Fruit fly (Drosophila melanogaster): ENCODE measurements around the gene Proc.

Gene Proc

dm6 chr2L:7916368-7916767 lies 45.1 kb upstream of the Proc start (continued):
- TF ChIP-seq repo (GFP tag; optimal IDR thresholded peaks at IDR 0.05) (peak; percentile 13), br (optimal IDR thresholded peaks at IDR 0.05) (no peak), CG9932 (GFP tag; IDR thresholded peaks at IDR 0.05) (peak; percentile 67), CG16779 (GFP tag; IDR thresholded peaks at IDR 0.05) (no peak), dysf (GFP tag; IDR thresholded peaks at IDR 0.05) (peak; percentile 85), stc (GFP tag; IDR thresholded peaks at IDR 0.05) (peak; percentile 64), Dbx (GFP tag; IDR thresholded peaks at IDR 0.05) (peak; percentile 76; the same call in 2 of the 3 replicates), CG9876 (GFP tag; optimal IDR thresholded peaks at IDR 0.05) (no peak), HLH54F (GFP tag; optimal IDR thresholded peaks at IDR 0.05) (peak; percentile 38), Lpt (GFP tag; optimal IDR thresholded peaks at IDR 0.05) (no peak), z (GFP tag; IDR thresholded peaks at IDR 0.05) (peak; percentile 57; the same call in 2 of the 3 replicates), en (GFP tag; optimal IDR thresholded peaks at IDR 0.05) (no peak), ro (GFP tag; IDR thresholded peaks at IDR 0.05) (0 out of 2 replicates have a peak, but pooled peaks have one; percentile 7), CG1832 (GFP tag; optimal IDR thresholded peaks at IDR 0.05) (peak; percentile 11), her (GFP tag; optimal IDR thresholded peaks at IDR 0.05) (peak; percentile 26), Asciz (GFP tag; optimal IDR thresholded peaks at IDR 0.05) (no peak), CG7963 (GFP tag; IDR thresholded peaks at IDR 0.05; ENCODE audit: partially characterized antibody) (no peak), ab (GFP tag; optimal IDR thresholded peaks at IDR 0.05) (no peak), tgo (GFP tag; IDR thresholded peaks at IDR 0.05) (peak; percentile 81), slou (GFP tag; optimal IDR thresholded peaks at IDR 0.05) (no peak), chinmo (GFP tag; IDR thresholded peaks at IDR 0.05; ENCODE audit: partially characterized antibody) (no peak), Sry-β (GFP tag; optimal IDR thresholded peaks at IDR 0.05) (no peak), cas (GFP tag; IDR thresholded peaks at IDR 0.05) (no peak), CG14050 (GFP tag; IDR thresholded peaks at IDR 0.05) (peak; percentile 78), Mes4 (GFP tag; optimal IDR thresholded peaks at IDR 0.05) (peak; percentile 5), fd96Cb (tag; optimal IDR thresholded peaks at IDR 0.05) (peak; percentile 63), CG12236 (GFP tag; optimal IDR thresholded peaks at IDR 0.05) (peak; percentile 1), jumu (GFP tag; optimal IDR thresholded peaks at IDR 0.05) (peak; percentile 54), jigr1 (GFP tag; IDR thresholded peaks at IDR 0.05) (no peak), Oaz (GFP tag; IDR thresholded peaks at IDR 0.05) (peak; percentile 65), prd (optimal IDR thresholded peaks at IDR 0.05) (no peak), prd (GFP tag; IDR thresholded peaks at IDR 0.05) (peak; percentile 75), gsb-n (tag; optimal IDR thresholded peaks at IDR 0.05) (no peak), klu (GFP tag; IDR thresholded peaks at IDR 0.05) (peak; percentile 41), trh (GFP tag; optimal IDR thresholded peaks at IDR 0.05) (no peak), CG2875 (GFP tag; optimal IDR thresholded peaks at IDR 0.05) (peak; percentile 39), CG3847 (GFP tag; IDR thresholded peaks at IDR 0.05) (peak; percentile 79), corto (GFP tag; optimal IDR thresholded peaks at IDR 0.05) (no peak), CG12769 (tag; optimal IDR thresholded peaks at IDR 0.05) (peak; percentile 89), lmd (GFP tag; IDR thresholded peaks at IDR 0.05) (peak; percentile 78), disco-r (GFP tag; optimal IDR thresholded peaks at IDR 0.05) (no peak), CG12155 (GFP tag; optimal IDR thresholded peaks at IDR 0.05) (peak; percentile 61), luna (GFP tag; optimal IDR thresholded peaks at IDR 0.05) (no peak), CG10431 (GFP tag; optimal IDR thresholded peaks at IDR 0.05) (no peak), ash1 (GFP tag; optimal IDR thresholded peaks at IDR 0.05) (no peak), mirr (GFP tag; optimal IDR thresholded peaks at IDR 0.05) (no peak), dimm (GFP tag; IDR thresholded peaks at IDR 0.05) (peak; percentile 46), vvl (GFP tag; IDR thresholded peaks at IDR 0.05) (peak; percentile 59), CG4404 (GFP tag; IDR thresholded peaks at IDR 0.05) (peak; percentile 35; the same call in 1 of the 2 replicates), CG4617 (GFP tag; optimal IDR thresholded peaks at IDR 0.05; ENCODE audit: borderline replicate concordance) (peak; percentile 12), Rfx (GFP tag; IDR thresholded peaks at IDR 0.05) (peak; percentile 75), grau (tag; optimal IDR thresholded peaks at IDR 0.05) (peak; percentile 75), ase (GFP tag; IDR thresholded peaks at IDR 0.05) (peak; percentile 38; the same call in 1 of the 3 replicates)

All from whole organism, embryonic.